Worm (Caenorhabditis elegans) whole organism, young adult: Measurements from ENCODE around the gene ajm-1.

Experiments
- B0336.3 ChIP-seq: fragments of 200-800 bp; sonication (Bioruptor generic); IDR thresholded peaks from 2 replicates; pipeline ENCODE4 v1.3.6; 2022; ENCODE audit warnings: missing genetic modification characterization, missing compliant biosample characterization
- C06A6.2 ChIP-seq: fragments of 200-800 bp; sonication (Bioruptor generic); conservative IDR thresholded peaks from 2 replicates; pipeline ENCODE4 v1.3.6; 2022; ENCODE audit warnings: missing genetic modification characterization, missing compliant biosample characterization
- D2030.7 ChIP-seq: fragments of 200-800 bp; sonication (Bioruptor generic); IDR thresholded peaks from 2 replicates; pipeline ENCODE4 v1.3.6; 2022; ENCODE audit warnings: missing genetic modification reagents, missing genetic modification characterization, missing compliant biosample characterization
- F22D6.2 ChIP-seq: sonication (generic microtip); optimal IDR thresholded peaks from 2 replicates; lab custom pipeline; 2016; ENCODE audit warnings: mild to moderate bottlenecking, missing genetic modification characterization, missing compliant biosample characterization
- F23B12.7 ChIP-seq: sonication (generic microtip); optimal IDR thresholded peaks from 2 replicates; lab custom pipeline; 2017; ENCODE audit warnings: missing genetic modification characterization, mild to moderate bottlenecking, missing compliant biosample characterization, antibody characterized with exemption, moderate library complexity; ENCODE audit not compliant: insufficient read depth
- F57C9.4 ChIP-seq: sonication (generic microtip); optimal IDR thresholded peaks from 2 replicates; lab custom pipeline; 2017; ENCODE audit warnings: mild to moderate bottlenecking, missing genetic modification characterization, missing compliant biosample characterization
- K12H6.12 ChIP-seq: fragments of 200-800 bp; sonication (Bioruptor generic); optimal IDR thresholded peaks from 2 replicates; lab custom pipeline; 2018; ENCODE audit warnings: mild to moderate bottlenecking, missing genetic modification characterization, missing compliant biosample characterization
- ZK185.1 ChIP-seq: sonication (generic microtip); optimal IDR thresholded peaks from 2 replicates; lab custom pipeline; 2016; ENCODE audit warnings: mild to moderate bottlenecking, missing genetic modification characterization, missing compliant biosample characterization; ENCODE audit not compliant: poor library complexity, severe bottlenecking
- aptf-3 ChIP-seq: fragments of 200-800 bp; sonication (Bioruptor generic); IDR thresholded peaks from 2 replicates; pipeline ENCODE4 v1.3.6; 2022; ENCODE audit warnings: missing genetic modification characterization, missing compliant biosample characterization
- attf-3 ChIP-seq: fragments of 200-800 bp; sonication (Bioruptor generic); conservative IDR thresholded peaks from 2 replicates; pipeline ENCODE4 v1.3.6; 2022; ENCODE audit warnings: missing genetic modification reagents, missing genetic modification characterization, missing compliant biosample characterization
- attf-6 ChIP-seq: fragments of 200-800 bp; sonication (Bioruptor generic); IDR thresholded peaks from 2 replicates; pipeline ENCODE4 v1.3.6; 2022; ENCODE audit warnings: missing genetic modification reagents, missing genetic modification characterization, missing compliant biosample characterization
- cebp-1 ChIP-seq, 2 experiments: fragments of 200-800 bp in 1 of 2; sonication (Bioruptor generic) in 1 of 2; sonication (generic microtip) in 1 of 2; IDR thresholded peaks in 1 of 2; optimal IDR thresholded peaks in 1 of 2; 2 replicates each; pipeline versions ENCODE4 v1.3.6 to Lab custom; 2017 to 2022; ENCODE audit warnings: missing compliant biosample characterization in 2 of 2, missing genetic modification characterization in 2 of 2, mild to moderate bottlenecking in 1 of 2, missing genetic modification reagents in 1 of 2, moderate library complexity in 1 of 2
- ceh-100 ChIP-seq: fragments of 200-800 bp; sonication (Bioruptor generic); IDR thresholded peaks from 2 replicates; pipeline ENCODE4 v1.3.6; 2022; ENCODE audit warnings: missing genetic modification reagents, missing genetic modification characterization, missing compliant biosample characterization
- ceh-91 ChIP-seq: fragments of 200-800 bp; sonication (Bioruptor generic); IDR thresholded peaks from 2 replicates; pipeline ENCODE4 v1.3.6; 2022; ENCODE audit warnings: missing genetic modification reagents, missing genetic modification characterization, missing compliant biosample characterization
- die-1 ChIP-seq: sonication (generic microtip); optimal IDR thresholded peaks from 2 replicates; lab custom pipeline; 2016; ENCODE audit warnings: missing genotype, mild to moderate bottlenecking, missing genetic modification characterization, missing compliant biosample characterization
- dox-1 ChIP-seq: fragments of 200-800 bp; sonication (Bioruptor generic); IDR thresholded peaks from 2 replicates; pipeline ENCODE4 v1.3.6; 2022; ENCODE audit warnings: missing genetic modification reagents, missing genetic modification characterization, missing compliant biosample characterization
- ekl-4 ChIP-seq: fragments of 200-800 bp; sonication (Bioruptor generic); IDR thresholded peaks from 2 replicates; pipeline ENCODE4 v1.3.6; 2022; ENCODE audit warnings: missing genetic modification reagents, missing genetic modification characterization, missing compliant biosample characterization
- ets-4 ChIP-seq: fragments of 200-800 bp; sonication (Bioruptor generic); optimal IDR thresholded peaks from 2 replicates; lab custom pipeline; 2018; ENCODE audit warnings: mild to moderate bottlenecking, missing genetic modification characterization, missing compliant biosample characterization
- gei-17 ChIP-seq: fragments of 200-800 bp; sonication (Bioruptor generic); optimal IDR thresholded peaks from 2 replicates; lab custom pipeline; 2018; ENCODE audit warnings: mild to moderate bottlenecking, missing genetic modification characterization, missing compliant biosample characterization
- hsf-1 ChIP-seq: fragments of 200-800 bp; sonication (Bioruptor generic); IDR thresholded peaks from 2 replicates; pipeline ENCODE4 v1.3.6; 2022; ENCODE audit warnings: missing genetic modification reagents, missing genetic modification characterization, missing compliant biosample characterization
- madf-6 ChIP-seq: fragments of 200-800 bp; sonication (Bioruptor generic); IDR thresholded peaks from 2 replicates; pipeline ENCODE4 v1.3.6; 2022; ENCODE audit warnings: missing genetic modification reagents, missing genetic modification characterization, missing compliant biosample characterization
- mcd-1 ChIP-seq: fragments of 200-800 bp; sonication (Bioruptor generic); IDR thresholded peaks from 2 replicates; pipeline ENCODE4 v1.3.6; 2022; ENCODE audit warnings: missing genetic modification reagents, missing genetic modification characterization, missing compliant biosample characterization
- mel-28 ChIP-seq: sonication (generic microtip); optimal IDR thresholded peaks from 2 replicates; lab custom pipeline; 2016; ENCODE audit warnings: borderline replicate concordance, mild to moderate bottlenecking, missing genetic modification characterization, missing compliant biosample characterization
- mxl-1 ChIP-seq: sonication (generic microtip); optimal IDR thresholded peaks from 2 replicates; lab custom pipeline; 2016; ENCODE audit warnings: missing genetic modification characterization, missing compliant biosample characterization
- nfya-2 ChIP-seq: fragments of 200-800 bp; sonication (Bioruptor generic); IDR thresholded peaks from 2 replicates; pipeline ENCODE4 v1.3.6; 2022; ENCODE audit warnings: missing genetic modification reagents, missing genetic modification characterization, missing compliant biosample characterization
- nhr-120 ChIP-seq: fragments of 200-800 bp; sonication (Bioruptor generic); IDR thresholded peaks from 2 replicates; pipeline ENCODE4 v1.3.6; 2022; ENCODE audit warnings: missing genetic modification characterization, missing compliant biosample characterization
- nhr-80 ChIP-seq: sonication (generic microtip); optimal IDR thresholded peaks from 2 replicates; lab custom pipeline; 2016; ENCODE audit warnings: missing genetic modification characterization, missing compliant biosample characterization
- rcor-1 ChIP-seq: fragments of 200-800 bp; sonication (Bioruptor generic); IDR thresholded peaks from 2 replicates; pipeline ENCODE4 v1.3.6; 2022; ENCODE audit warnings: missing genetic modification reagents, missing genetic modification characterization, missing compliant biosample characterization
- repo-1 ChIP-seq: sonication (generic microtip); optimal IDR thresholded peaks from 2 replicates; lab custom pipeline; 2017; ENCODE audit warnings: mild to moderate bottlenecking, missing genetic modification characterization, missing compliant biosample characterization
- sdz-38 ChIP-seq: sonication (generic microtip); optimal IDR thresholded peaks from 2 replicates; lab custom pipeline; 2016; ENCODE audit warnings: missing genotype, missing genetic modification characterization, missing compliant biosample characterization
- snpc-1.3 ChIP-seq: sonication (generic microtip); optimal IDR thresholded peaks from 2 replicates; lab custom pipeline; 2017; ENCODE audit warnings: missing genetic modification characterization, mild to moderate bottlenecking, missing compliant biosample characterization, antibody characterized with exemption, moderate library complexity, missing genotype, missing genetic modification reagents; ENCODE audit not compliant: insufficient read depth
- snpc-3.4 ChIP-seq: sonication (generic microtip); optimal IDR thresholded peaks from 2 replicates; lab custom pipeline; 2017; ENCODE audit warnings: missing genetic modification characterization, mild to moderate bottlenecking, missing compliant biosample characterization, antibody characterized with exemption, moderate library complexity, missing genotype, missing genetic modification reagents
- snpc-4 ChIP-seq, 5 experiments: fragments of 150-350 bp in 1 of 5; sonication (generic microtip) in 4 of 5; optimal IDR thresholded peaks; 2 replicates each; lab custom pipeline; 2014 to 2018; ENCODE audit warnings: missing genetic modification characterization in 5 of 5, missing biosample characterization in 3 of 5, antibody characterized with exemption in 2 of 5, mild to moderate bottlenecking in 2 of 5, missing compliant biosample characterization in 2 of 5, missing genotype in 2 of 5, moderate library complexity in 2 of 5, missing genetic modification reagents in 1 of 5
- ztf-25 ChIP-seq: fragments of 200-800 bp; sonication (Bioruptor generic); IDR thresholded peaks from 2 replicates; pipeline ENCODE4 v1.3.6; 2022; ENCODE audit warnings: missing genetic modification reagents, missing genetic modification characterization, missing compliant biosample characterization
- ztf-26 ChIP-seq: sonication (generic microtip); optimal IDR thresholded peaks from 2 replicates; lab custom pipeline; 2017; ENCODE audit warnings: missing genetic modification characterization, missing compliant biosample characterization

The ajm-1 gene

DNA sequence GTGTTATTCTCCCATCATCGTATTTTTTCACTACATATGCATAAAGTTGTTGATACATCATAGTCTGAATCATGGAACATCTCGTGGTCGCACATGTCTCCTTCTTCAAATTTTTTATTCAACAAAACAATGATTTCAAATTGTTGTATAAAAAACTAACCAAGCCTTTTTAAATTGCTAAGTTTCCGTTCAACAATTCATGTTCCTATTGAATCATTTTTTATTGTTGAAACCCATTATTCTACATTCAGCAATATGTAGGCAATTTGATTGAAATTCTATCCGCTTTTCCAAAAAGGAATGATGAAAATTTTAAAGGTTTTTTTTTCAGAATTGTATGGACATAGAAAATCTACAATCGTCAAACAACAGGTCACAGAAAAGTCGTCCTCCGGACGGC is at the start of gene ajm-1:
Gene ajm-1 (plus strand): TSS at position 301 of the 400 bp plus-strand sequence.
- TF ChIP-seq F57C9.4 (tag; lab: Kevin White, UChicago) (no peak), hsf-1 (GFP tag; lab: Robert Waterston, UW) (no peak), die-1 (no peak), snpc-4 (GFP tag; optimal IDR thresholded peaks at IDR 0.05; lab: Kevin White, UChicago) (no peak), snpc-4 (tag; optimal IDR thresholded peaks at IDR 0.05; lab: Kevin White, UChicago) (no peak), aptf-3 (GFP tag; lab: Robert Waterston, UW) (no peak), mxl-1 (no peak), D2030.7 (GFP tag; lab: Robert Waterston, UW) (no peak), ztf-25 (GFP tag; lab: Robert Waterston, UW) (no peak), ceh-91 (no peak), nfya-2 (no peak), attf-6 (GFP tag; lab: Robert Waterston, UW) (no peak), ets-4 (GFP tag; lab: Kevin White, UChicago) (no peak), C06A6.2 (GFP tag; lab: Robert Waterston, UW) (no peak), ekl-4 (GFP tag; lab: Robert Waterston, UW) (no peak), ztf-26 (no peak), repo-1 (tag; lab: Kevin White, UChicago) (no peak), snpc-1.3 (no peak), gei-17 (no peak)

DNA sequence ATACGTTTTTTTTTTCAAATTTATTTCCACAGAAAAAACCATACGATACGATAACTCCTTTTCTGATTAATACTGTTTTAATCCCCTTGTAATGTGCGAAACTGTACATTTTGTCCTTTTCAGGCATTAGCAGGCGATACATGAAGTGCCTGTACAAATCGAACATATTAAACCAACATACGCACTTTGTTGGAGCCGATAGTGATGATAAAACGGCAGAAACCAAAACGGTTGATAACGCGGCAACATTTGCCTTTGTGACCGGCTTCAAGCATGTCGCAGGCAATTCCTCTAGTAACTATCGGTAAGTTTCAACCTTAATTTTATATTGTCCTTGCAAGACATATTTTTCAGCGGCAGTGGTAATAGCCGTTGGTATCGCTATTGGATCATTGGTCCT is 48.4 kb upstream of the ajm-1 start, which contains the start of gene nep-22:
Gene nep-22 (plus strand): TSS at position 245 of the 400 bp plus-strand sequence.
- TF ChIP-seq nhr-80 (tag; lab: Kevin White, UChicago) (peak; percentile 69), cebp-1 (GFP tag; IDR thresholded peaks at IDR 0.05; lab: Robert Waterston, UW) (no peak), cebp-1 (tag; optimal IDR thresholded peaks at IDR 0.05; lab: Kevin White, UChicago) (no peak)
- TF ChIP-seq, all 124 proteins: peak for 1

ce11 chrX:9035142-9035541 is 47.6 kb upstream of the ajm-1 start:
- TF ChIP-seq nhr-80 (tag; lab: Kevin White, UChicago): peak; percentile 58
- TF ChIP-seq K12H6.12 (tag; lab: Kevin White, UChicago): no peak

DNA sequence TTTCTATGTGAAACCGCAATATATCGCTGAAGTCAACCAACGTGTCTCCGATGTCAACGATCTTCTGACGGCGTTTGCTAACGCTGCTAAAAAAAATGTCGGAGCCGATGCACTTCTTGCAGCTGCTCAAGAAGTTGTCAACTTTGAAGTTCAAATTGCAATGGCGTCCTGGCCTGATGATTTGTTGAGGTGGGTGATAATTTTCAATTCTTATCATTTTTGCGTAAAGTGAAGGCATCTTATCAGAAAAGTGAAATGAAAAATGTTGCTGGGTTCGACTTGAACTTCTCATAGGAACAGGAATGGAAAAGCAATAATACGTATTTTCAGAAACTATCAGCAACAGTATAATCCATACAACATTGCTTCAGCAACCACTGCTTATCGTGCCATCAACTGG is 46.5 kb upstream of the ajm-1 start:
- TF ChIP-seq ceh-100 (GFP tag; lab: Robert Waterston, UW) (no peak), madf-6 (GFP tag; lab: Robert Waterston, UW) (no peak), ZK185.1 (no peak), rcor-1 (no peak), K12H6.12 (tag; lab: Kevin White, UChicago) (no peak), B0336.3 (GFP tag; lab: Robert Waterston, UW) (no peak), dox-1 (GFP tag; lab: Robert Waterston, UW) (peak; percentile 29; the same call in 1 of the 2 replicates), F22D6.2 (tag; lab: Kevin White, UChicago) (no peak), F23B12.7 (tag; lab: Kevin White, UChicago) (no peak), attf-3 (GFP tag; lab: Robert Waterston, UW) (no peak), nhr-120 (GFP tag; lab: Robert Waterston, UW) (no peak), nhr-80 (tag; lab: Kevin White, UChicago) (peak; percentile 64), mcd-1 (GFP tag; lab: Robert Waterston, UW) (no peak), nfya-2 (no peak), ztf-25 (GFP tag; lab: Robert Waterston, UW) (no peak), mel-28 (tag; lab: Kevin White, UChicago) (no peak), sdz-38 (no peak), snpc-3.4 (tag; lab: Kevin White, UChicago) (no peak)
